Fruit fly (Drosophila melanogaster) whole organism, prepupa: Measurements from ENCODE around the gene CG15482.

Source experiments
- CG10669 ChIP-seq: fragments of 200-800 bp; sonication (Bioruptor generic); optimal IDR thresholded peaks from 3 replicates; lab custom pipeline; 2018; ENCODE audit warnings: missing biosample characterization, mild to moderate bottlenecking, missing genetic modification characterization, moderate library complexity
- CG11294 ChIP-seq: fragments of 200-800 bp; sonication (Bioruptor generic); IDR thresholded peaks from 2 replicates; pipeline ENCODE4 v1.3.6; 2022; ENCODE audit warnings: missing biosample characterization, missing genetic modification characterization
- CG11762 ChIP-seq: fragments of 200-800 bp; sonication (Bioruptor generic); optimal IDR thresholded peaks from 3 replicates; lab custom pipeline; 2016; ENCODE audit warnings: missing biosample characterization, missing genetic modification characterization; ENCODE audit not compliant: insufficient read depth
- CG1621 ChIP-seq: fragments of 200-800 bp; sonication (Bioruptor generic); optimal IDR thresholded peaks from 3 replicates; lab custom pipeline; 2018; ENCODE audit warnings: missing biosample characterization, mild to moderate bottlenecking, missing genetic modification characterization
- CG3032 ChIP-seq: fragments of 200-800 bp; optimal IDR thresholded peaks from 2 replicates; lab custom pipeline; 2019; ENCODE audit warnings: missing biosample characterization, mild to moderate bottlenecking, missing genetic modification characterization, moderate library complexity
- CG31627 ChIP-seq: fragments of 200-800 bp; sonication (Bioruptor generic); optimal IDR thresholded peaks from 3 replicates; lab custom pipeline; 2016; ENCODE audit warnings: missing biosample characterization, missing genetic modification characterization
- CG32006 ChIP-seq: fragments of 200-800 bp; sonication (Bioruptor generic); optimal IDR thresholded peaks from 3 replicates; lab custom pipeline; 2017; ENCODE audit warnings: missing biosample characterization, mild to moderate bottlenecking, missing genetic modification characterization
- CG34406 ChIP-seq: fragments of 200-800 bp; sonication (Bioruptor generic); optimal IDR thresholded peaks from 3 replicates; lab custom pipeline; 2016; ENCODE audit warnings: missing biosample characterization, missing genetic modification characterization
- CG3919 ChIP-seq: fragments of 200-800 bp; sonication (Bioruptor generic); optimal IDR thresholded peaks from 3 replicates; lab custom pipeline; 2016; ENCODE audit warnings: missing biosample characterization, missing genetic modification characterization
- CG4318 ChIP-seq: fragments of 200-800 bp; sonication (Bioruptor generic); optimal IDR thresholded peaks from 3 replicates; lab custom pipeline; 2017; ENCODE audit warnings: missing biosample characterization, mild to moderate bottlenecking, missing genetic modification characterization
- CG6163 ChIP-seq: fragments of 200-800 bp; sonication (Bioruptor generic); IDR thresholded peaks from 3 replicates; pipeline ENCODE4 v1.3.6; 2022; ENCODE audit warnings: missing biosample characterization, missing genetic modification characterization
- CG6792 ChIP-seq: fragments of 200-800 bp; sonication (Bioruptor generic); optimal IDR thresholded peaks from 3 replicates; lab custom pipeline; 2016; ENCODE audit warnings: missing biosample characterization, missing genetic modification characterization
- CG6808 ChIP-seq: fragments of 200-800 bp; sonication (Bioruptor generic); optimal IDR thresholded peaks from 3 replicates; lab custom pipeline; 2017; ENCODE audit warnings: missing biosample characterization, missing genetic modification characterization, mild to moderate bottlenecking, moderate library complexity, missing genetic modification reagents
- CG6854 ChIP-seq: fragments of 200-800 bp; sonication (Bioruptor generic); optimal IDR thresholded peaks from 2 replicates; lab custom pipeline; 2017; ENCODE audit warnings: missing biosample characterization, mild to moderate bottlenecking, missing genetic modification characterization
- CG7368 ChIP-seq: fragments of 200-800 bp; sonication (Bioruptor generic); optimal IDR thresholded peaks from 3 replicates; lab custom pipeline; 2016; ENCODE audit warnings: missing biosample characterization, missing genetic modification characterization
- CG8119 ChIP-seq: fragments of 200-800 bp; sonication (Bioruptor generic); IDR thresholded peaks from 3 replicates; pipeline ENCODE4 v1.3.6; 2022; ENCODE audit warnings: missing biosample characterization, missing genetic modification characterization
- CG8632 ChIP-seq: fragments of 200-800 bp; sonication (Bioruptor generic); optimal IDR thresholded peaks from 3 replicates; lab custom pipeline; 2016; ENCODE audit warnings: missing biosample characterization, missing genetic modification characterization
- Eip75B ChIP-seq: fragments of 200-800 bp; sonication (Bioruptor generic); optimal IDR thresholded peaks from 3 replicates; lab custom pipeline; 2016; ENCODE audit warnings: missing biosample characterization, missing genetic modification characterization
- Eip78C ChIP-seq: fragments of 200-800 bp; sonication (Bioruptor generic); peaks from one replicate; lab custom pipeline; 2016; ENCODE audit warnings: missing biosample characterization, missing genetic modification characterization
- Eip93F ChIP-seq: fragments of 200-800 bp; sonication (Bioruptor generic); optimal IDR thresholded peaks from 2 replicates; lab custom pipeline; 2016; ENCODE audit warnings: missing biosample characterization, mild to moderate bottlenecking, missing genetic modification characterization
- Ets21C ChIP-seq: fragments of 200-800 bp; sonication (Bioruptor generic); optimal IDR thresholded peaks from 3 replicates; lab custom pipeline; 2016; ENCODE audit warnings: missing biosample characterization, missing genetic modification characterization
- Gug ChIP-seq: fragments of 200-800 bp; sonication (Bioruptor generic); IDR thresholded peaks from 2 replicates; pipeline ENCODE4 v1.3.6; 2022; ENCODE audit warnings: missing biosample characterization, missing genetic modification characterization
- Hr38 ChIP-seq: sonication (Bioruptor generic); optimal IDR thresholded peaks from 2 replicates; lab custom pipeline; 2016; ENCODE audit warnings: missing biosample characterization, missing genetic modification characterization
- Hr39 ChIP-seq: fragments of 200-800 bp; sonication (Bioruptor generic); optimal IDR thresholded peaks from 2 replicates; lab custom pipeline; 2016; ENCODE audit warnings: missing biosample characterization, missing genetic modification characterization
- Hr4 ChIP-seq: fragments of 200-800 bp; sonication (Bioruptor generic); optimal IDR thresholded peaks from 3 replicates; lab custom pipeline; 2016; ENCODE audit warnings: missing biosample characterization, missing genetic modification characterization
- Lpt ChIP-seq: fragments of 200-800 bp; sonication (Bioruptor generic); optimal IDR thresholded peaks from 3 replicates; lab custom pipeline; 2016; ENCODE audit warnings: missing biosample characterization, missing genetic modification characterization
- Met ChIP-seq: fragments of 200-800 bp; sonication (Bioruptor generic); optimal IDR thresholded peaks from 3 replicates; lab custom pipeline; 2016; ENCODE audit warnings: missing biosample characterization, missing genetic modification characterization
- OdsH ChIP-seq: fragments of 200-800 bp; sonication (Bioruptor generic); optimal IDR thresholded peaks from 3 replicates; lab custom pipeline; 2016; ENCODE audit warnings: missing biosample characterization, missing genetic modification characterization
- Smox ChIP-seq: fragments of 200-800 bp; sonication (Bioruptor generic); optimal IDR thresholded peaks from 3 replicates; lab custom pipeline; 2016; ENCODE audit warnings: missing biosample characterization, missing genetic modification characterization
- Sox14 ChIP-seq: fragments of 200-800 bp; sonication (Bioruptor generic); optimal IDR thresholded peaks from 3 replicates; lab custom pipeline; 2016; ENCODE audit warnings: missing biosample characterization, missing genetic modification characterization
- Sox15 ChIP-seq: fragments of 200-800 bp; sonication (Bioruptor generic); optimal IDR thresholded peaks from 3 replicates; lab custom pipeline; 2016; ENCODE audit warnings: missing biosample characterization, missing genetic modification characterization
- achi ChIP-seq: fragments of 200-800 bp; sonication (Bioruptor generic); optimal IDR thresholded peaks from 3 replicates; lab custom pipeline; 2016; ENCODE audit warnings: missing biosample characterization, missing genetic modification characterization
- acj6 ChIP-seq: fragments of 200-800 bp; sonication (Bioruptor generic); optimal IDR thresholded peaks from 3 replicates; lab custom pipeline; 2016; ENCODE audit warnings: missing biosample characterization, missing genetic modification characterization
- dac ChIP-seq: fragments of 200-800 bp; sonication (Bioruptor generic); optimal IDR thresholded peaks from 2 replicates; lab custom pipeline; 2017; ENCODE audit warnings: missing biosample characterization, mild to moderate bottlenecking, missing genetic modification characterization
- dsx ChIP-seq: fragments of 200-800 bp; optimal IDR thresholded peaks from 3 replicates; lab custom pipeline; 2019; ENCODE audit warnings: missing biosample characterization, mild to moderate bottlenecking, missing genetic modification characterization, moderate library complexity; ENCODE audit not compliant: poor library complexity, severe bottlenecking
- eg ChIP-seq: fragments of 200-800 bp; sonication (Bioruptor generic); IDR thresholded peaks from 3 replicates; pipeline ENCODE4 v1.3.6; 2022; ENCODE audit warnings: missing biosample characterization, missing genetic modification characterization
- esn ChIP-seq: fragments of 200-800 bp; sonication (Bioruptor generic); optimal IDR thresholded peaks from 2 replicates; lab custom pipeline; 2016; ENCODE audit warnings: missing biosample characterization, mild to moderate bottlenecking, missing genetic modification characterization, moderate library complexity
- fd59A ChIP-seq: fragments of 200-800 bp; sonication (Bioruptor generic); optimal IDR thresholded peaks from 2 replicates; lab custom pipeline; 2017; ENCODE audit warnings: missing biosample characterization, mild to moderate bottlenecking, missing genetic modification characterization, missing genetic modification reagents
- fd85E ChIP-seq: fragments of 200-800 bp; sonication (Bioruptor generic); optimal IDR thresholded peaks from 3 replicates; lab custom pipeline; 2016; ENCODE audit warnings: missing biosample characterization, missing genetic modification characterization
- fkh ChIP-seq: fragments of 200-800 bp; sonication (Bioruptor generic); optimal IDR thresholded peaks from 3 replicates; lab custom pipeline; 2017; ENCODE audit warnings: missing biosample characterization, mild to moderate bottlenecking, missing genetic modification characterization, moderate library complexity
- lz ChIP-seq: fragments of 200-800 bp; sonication (Bioruptor generic); optimal IDR thresholded peaks from 3 replicates; lab custom pipeline; 2016; ENCODE audit warnings: missing biosample characterization, missing genetic modification characterization
- net ChIP-seq: fragments of 200-800 bp; sonication (Bioruptor generic); optimal IDR thresholded peaks from 3 replicates; lab custom pipeline; 2016; ENCODE audit warnings: missing biosample characterization, missing genetic modification characterization
- pdm3 ChIP-seq: fragments of 200-800 bp; sonication (Bioruptor generic); optimal IDR thresholded peaks from 3 replicates; lab custom pipeline; 2016; ENCODE audit warnings: missing biosample characterization, missing genetic modification characterization
- salr ChIP-seq, 2 experiments: fragments of 200-800 bp; sonication (Bioruptor generic); optimal IDR thresholded peaks; 3 replicates each; lab custom pipeline; 2016 to 2018; ENCODE audit warnings: missing biosample characterization in 2 of 2, missing genetic modification characterization in 2 of 2, mild to moderate bottlenecking in 1 of 2
- spab ChIP-seq: fragments of 200-800 bp; sonication (Bioruptor generic); optimal IDR thresholded peaks from 2 replicates; lab custom pipeline; 2017; ENCODE audit warnings: missing biosample characterization, mild to moderate bottlenecking, missing genetic modification characterization, missing genetic modification reagents
- ss ChIP-seq, 2 experiments: fragments of 200-800 bp; sonication (Bioruptor generic); optimal IDR thresholded peaks; 2 replicates in 1 of 2; 3 replicates in 1 of 2; lab custom pipeline; 2017 to 2018; ENCODE audit warnings: mild to moderate bottlenecking in 2 of 2, missing biosample characterization in 2 of 2, missing genetic modification characterization in 2 of 2, moderate library complexity in 1 of 2
- svp ChIP-seq: fragments of 200-800 bp; sonication (Bioruptor generic); peaks from one replicate; lab custom pipeline; 2016; ENCODE audit warnings: missing biosample characterization, missing genetic modification characterization
- topi ChIP-seq: fragments of 200-800 bp; sonication (Bioruptor generic); optimal IDR thresholded peaks from 3 replicates; lab custom pipeline; 2016; ENCODE audit warnings: missing biosample characterization, missing genetic modification characterization
- vri ChIP-seq: fragments of 200-800 bp; sonication (Bioruptor generic); optimal IDR thresholded peaks from 3 replicates; lab custom pipeline; 2016; ENCODE audit warnings: missing biosample characterization, mild to moderate bottlenecking, missing genetic modification characterization

The CG15482 gene

DNA sequence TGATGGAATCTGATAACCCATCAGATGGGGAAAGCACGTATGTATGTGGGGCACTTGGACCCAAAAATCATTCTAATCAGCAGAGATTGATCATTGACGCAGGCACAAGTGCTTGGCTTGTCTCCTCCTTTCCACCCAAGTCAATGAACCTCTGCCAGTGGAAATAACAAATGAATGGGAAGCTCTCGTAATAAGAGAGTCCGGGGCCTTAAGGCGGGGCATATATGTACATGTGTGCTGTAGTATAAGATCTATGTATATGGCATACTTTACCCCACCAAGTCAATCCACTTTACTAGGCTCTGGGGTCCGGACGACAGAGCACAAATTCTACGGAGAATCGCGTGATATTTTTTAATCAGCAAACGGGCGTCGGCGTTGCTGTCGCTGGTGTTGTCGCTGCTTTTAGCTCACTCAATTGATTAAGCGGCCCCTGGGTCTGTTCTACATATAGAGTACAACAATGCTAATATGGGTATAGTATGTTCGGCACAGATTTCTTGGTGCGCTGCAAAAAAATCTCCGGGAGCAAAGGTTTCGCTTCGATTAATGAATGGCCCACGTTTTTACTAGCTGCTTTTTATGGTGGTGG is 5.4 kb downstream of the CG15482 start (continued):
- TF ChIP-seq CG11762: no peak
- peak; percentile 23 for TF ChIP-seq CG3919 (GFP tag; lab: Kevin White, UChicago)
- no peak for TF ChIP-seq topi (GFP tag; lab: Kevin White, UChicago)
- TF ChIP-seq pdm3 (GFP tag; lab: Kevin White, UChicago): no peak
- TF ChIP-seq CG3032 (tag; lab: Kevin White, UChicago): no peak
- no peak for TF ChIP-seq Hr39
- peak; percentile 89 for TF ChIP-seq svp (GFP tag; lab: Kevin White, UChicago)
- TF ChIP-seq net (GFP tag; lab: Kevin White, UChicago): no peak
- TF ChIP-seq Ets21C: no peak

DNA sequence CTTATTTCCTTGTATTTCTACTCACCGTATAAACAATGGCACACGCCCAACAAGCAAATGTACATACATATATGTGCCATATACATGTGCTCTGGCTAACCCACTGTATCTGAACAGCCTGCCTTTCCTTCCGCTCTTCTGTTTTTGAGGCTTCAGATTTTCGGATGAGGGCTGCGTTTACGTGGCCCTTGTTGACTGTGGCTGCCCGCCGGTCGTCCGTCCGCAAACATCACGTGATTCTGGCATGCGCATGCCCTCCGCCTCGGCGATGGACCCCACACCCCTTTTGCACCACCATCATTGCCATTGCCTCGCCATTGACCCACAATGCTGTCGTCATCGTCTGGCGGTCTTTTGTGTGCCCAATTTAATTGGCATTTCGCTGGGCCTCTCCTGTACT is 6.4 kb downstream of the CG15482 start:
- TF ChIP-seq ss (GFP tag; optimal IDR thresholded peaks at IDR 0.05; lab: Kevin White, UChicago) (peak; percentile 35 to 62), Hr38 (GFP tag; lab: Kevin White, UChicago) (no peak), CG32006 (no peak), Hr39 (no peak), Lpt (no peak), CG7368 (GFP tag; lab: Kevin White, UChicago) (no peak), OdsH (GFP tag; lab: Kevin White, UChicago) (no peak), Sox15 (no peak), achi (no peak), CG11294 (no peak), svp (GFP tag; lab: Kevin White, UChicago) (peak; percentile 74), dac (GFP tag; lab: Kevin White, UChicago) (no peak), topi (GFP tag; lab: Kevin White, UChicago) (peak; percentile 5), Gug (GFP tag; lab: Robert Waterston, UW) (no peak), acj6 (GFP tag; lab: Kevin White, UChicago) (no peak), eg (peak; percentile 46; the same call in 1 of the 3 replicates), fd59A (GFP tag; lab: Kevin White, UChicago) (no peak), Eip93F (GFP tag; lab: Kevin White, UChicago) (no peak), Ets21C (no peak), CG4318 (no peak), CG6808 (no peak), CG3032 (tag; lab: Kevin White, UChicago) (no peak), spab (no peak), CG6163 (peak; percentile 53; the same call in 2 of the 3 replicates), Met (peak; percentile 22), dsx (GFP tag; lab: Kevin White, UChicago) (no peak), vri (GFP tag; lab: Kevin White, UChicago) (no peak), net (GFP tag; lab: Kevin White, UChicago) (no peak), CG8632 (GFP tag; lab: Kevin White, UChicago) (no peak), Smox (no peak), CG34406 (GFP tag; lab: Kevin White, UChicago) (no peak), fkh (GFP tag; lab: Kevin White, UChicago) (peak; percentile 79), esn (GFP tag; lab: Kevin White, UChicago) (peak; percentile 44), lz (GFP tag; lab: Kevin White, UChicago) (no peak), salr (GFP tag; optimal IDR thresholded peaks at IDR 0.05; lab: Kevin White, UChicago) (no peak), Eip75B (GFP tag; lab: Kevin White, UChicago) (peak; percentile 45), CG1621 (tag; lab: Kevin White, UChicago) (peak; percentile 8), CG8119 (no peak), CG31627 (GFP tag; lab: Kevin White, UChicago) (no peak), Sox14 (peak; percentile 10), CG10669 (GFP tag; lab: Kevin White, UChicago) (no peak), Eip78C (peak; percentile 67), Hr4 (GFP tag; lab: Kevin White, UChicago) (no peak), CG6854 (peak; percentile 66), CG6792 (no peak), fd85E (no peak), CG11762 (no peak)
